Worm (Caenorhabditis elegans): Measurements from ENCODE around the gene F44D12.2.

DNA sequence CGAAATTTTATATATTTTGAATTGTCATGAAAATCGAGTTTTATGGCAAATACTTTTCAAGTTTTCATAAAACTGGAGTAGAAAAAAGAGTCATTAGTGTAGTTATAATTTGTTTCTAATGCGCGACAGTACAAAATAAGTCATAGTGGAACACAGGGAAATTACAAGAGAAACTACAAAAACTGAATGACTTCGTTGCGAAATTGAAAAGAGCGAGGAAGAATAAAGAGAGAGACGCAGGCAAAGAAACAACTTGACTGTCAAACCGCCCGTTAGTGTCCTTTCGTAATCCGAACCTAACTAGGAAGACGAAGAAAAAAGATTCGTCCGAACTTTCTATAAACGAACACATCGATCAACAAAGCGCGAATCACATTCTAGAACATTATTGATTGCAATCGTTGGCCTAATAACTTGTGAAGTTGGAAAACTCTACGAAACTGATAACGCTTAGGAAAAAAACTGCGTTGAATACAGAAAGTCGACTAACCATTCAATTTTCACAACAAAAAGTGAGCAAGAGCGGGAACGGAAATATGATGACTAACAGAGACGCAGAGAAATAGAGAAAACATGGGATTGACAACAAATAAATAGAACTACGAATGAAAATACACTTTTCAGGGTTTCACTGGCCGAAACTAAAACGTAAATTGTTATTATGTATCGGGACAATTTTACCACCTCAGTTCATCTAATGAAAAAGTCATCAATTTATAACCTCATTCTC is 24.0 kb downstream of the F44D12.2 start:
- TF ChIP-seq snpc-4 (tag; optimal IDR thresholded peaks at IDR 0.05) (no peak), nhr-12 (tag; optimal IDR thresholded peaks at IDR 0.05) (no peak), ceh-43 (GFP tag; optimal IDR thresholded peaks at IDR 0.05) (no peak), nhr-28 (tag; optimal IDR thresholded peaks at IDR 0.05) (no peak), unc-39 (tag; optimal IDR thresholded peaks at IDR 0.05) (no peak), lin-13 (tag; optimal IDR thresholded peaks at IDR 0.05) (no peak), nhr-76 (tag; optimal IDR thresholded peaks at IDR 0.05) (no peak), lsy-2 (tag; optimal IDR thresholded peaks at IDR 0.05) (no peak), ztf-11 (tag; optimal IDR thresholded peaks at IDR 0.05) (no peak), pha-4 (tag; optimal IDR thresholded peaks at IDR 0.05) (no peak), M03D4.4 (tag; optimal IDR thresholded peaks at IDR 0.05) (no peak), elt-3 (tag; optimal IDR thresholded peaks at IDR 0.05) (no peak), sptf-1 (tag; optimal IDR thresholded peaks at IDR 0.05) (no peak), unc-62 (GFP tag; optimal IDR thresholded peaks at IDR 0.05) (no peak)
